Fruit fly (Drosophila melanogaster): Measurements from ENCODE around the gene CG13630.

The CG13630 gene

DNA sequence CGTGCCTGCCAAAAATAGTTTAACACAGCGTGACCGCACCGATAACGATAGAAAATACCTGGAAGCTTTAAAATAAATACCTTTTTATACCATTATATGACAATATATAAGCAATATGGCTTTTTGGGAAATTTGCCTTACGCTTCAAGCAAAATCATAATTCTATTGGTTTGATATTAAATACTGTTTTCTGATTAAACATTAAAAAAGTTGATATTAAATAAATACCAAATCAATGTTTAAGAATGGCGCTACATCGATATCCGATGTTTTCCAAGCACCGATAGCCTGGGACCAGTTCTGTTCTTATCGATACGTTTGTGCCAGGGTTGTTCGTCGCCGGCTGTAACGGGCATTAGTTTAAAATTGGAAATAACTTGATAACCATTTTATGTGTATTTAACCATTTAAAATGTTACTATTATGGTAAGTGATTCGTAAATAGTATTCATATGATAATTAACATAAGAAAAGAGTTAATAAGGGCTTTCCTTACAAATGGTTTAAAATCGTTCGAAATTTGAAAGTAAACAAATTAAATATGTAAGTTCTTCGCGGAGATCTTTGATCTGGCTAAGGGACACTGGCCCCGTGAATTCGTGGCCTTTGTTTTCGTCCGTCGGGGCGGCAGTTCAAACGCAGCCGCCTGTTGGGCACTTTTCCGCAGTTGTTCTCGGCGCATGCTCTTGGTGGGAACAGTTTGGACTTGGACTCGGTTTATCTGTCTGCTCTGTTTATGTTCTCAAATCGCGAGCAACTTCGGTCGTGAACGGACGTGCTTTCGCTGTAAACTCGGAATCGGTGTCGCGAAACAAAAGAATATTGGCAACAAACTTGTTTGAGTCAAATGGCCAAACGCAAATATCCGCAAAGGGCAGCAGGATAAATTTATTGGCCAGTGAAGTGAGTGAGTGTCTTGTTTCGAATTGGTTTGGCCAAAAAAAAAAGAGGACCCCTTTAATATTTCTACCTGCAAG lies at the start of gene CG13630, which contains the start of gene tok:
Gene CG13630, minus strand, starts transcription at position 51 of the 977 bp plus-strand sequence.
Gene tok, plus strand, starts transcription at position 384 of the 977 bp plus-strand sequence.
- TF ChIP-seq psq (GFP tag; optimal IDR thresholded peaks at IDR 0.05) (no peak), Hnf4 (GFP tag; optimal IDR thresholded peaks at IDR 0.05) (peak; percentile 39), HLH106 (tag; optimal IDR thresholded peaks at IDR 0.05) (no peak), rgr (GFP tag; optimal IDR thresholded peaks at IDR 0.05) (peak; percentile 27), woc (GFP tag; optimal IDR thresholded peaks at IDR 0.05) (no peak), foxo (GFP tag; optimal IDR thresholded peaks at IDR 0.05) (no peak), Rel (GFP tag; optimal IDR thresholded peaks at IDR 0.05) (no peak), Rel (tag; optimal IDR thresholded peaks at IDR 0.05) (peak; percentile 13), Dif (GFP tag; optimal IDR thresholded peaks at IDR 0.05; ENCODE audit: partially characterized antibody) (peak; percentile 53), Vsx2 (GFP tag; optimal IDR thresholded peaks at IDR 0.05; ENCODE audit: partially characterized antibody) (peak; percentile 38)

DNA sequence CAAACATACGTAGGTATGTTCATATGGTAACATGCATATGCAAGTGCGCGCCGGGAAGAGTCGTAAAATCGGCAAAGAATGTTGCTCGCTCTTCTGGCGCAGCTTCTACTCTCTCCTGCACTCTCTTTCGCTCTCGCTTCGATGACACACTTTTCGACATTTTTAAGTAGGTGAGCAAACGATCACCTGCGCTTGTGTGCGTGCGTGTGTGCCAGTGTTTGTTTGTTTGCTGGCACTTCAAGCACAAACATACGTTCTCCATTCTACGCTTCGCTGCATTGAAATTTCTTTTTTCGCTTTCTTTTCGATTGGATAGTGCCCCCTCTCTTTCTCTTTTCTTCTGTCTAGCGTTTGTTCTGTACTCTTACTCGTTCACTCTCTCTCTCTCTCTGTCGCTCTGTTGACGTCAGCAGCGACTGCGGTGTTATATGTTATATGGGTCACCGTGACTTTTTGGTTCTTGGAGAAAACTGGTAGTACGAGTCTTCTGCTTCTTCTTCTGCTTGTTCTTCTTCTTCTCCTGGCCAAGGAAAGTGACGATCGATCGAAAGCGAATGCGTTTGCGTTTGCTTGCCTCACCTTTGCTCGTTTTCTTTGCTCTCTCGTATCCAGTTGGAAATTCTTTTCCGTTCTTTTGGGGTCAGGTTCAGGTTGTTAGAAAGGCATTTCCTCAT lies 48.6 kb upstream of the CG13630 start:
- TF ChIP-seq Mio (GFP tag; optimal IDR thresholded peaks at IDR 0.05) = no peak
- TF ChIP-seq psq (GFP tag; optimal IDR thresholded peaks at IDR 0.05) = no peak
- TF ChIP-seq Abd-B (GFP tag; optimal IDR thresholded peaks at IDR 0.05) = no peak
- TF ChIP-seq br (GFP tag; optimal IDR thresholded peaks at IDR 0.05) = no peak
- peak; percentile 64 for TF ChIP-seq Dif (GFP tag; optimal IDR thresholded peaks at IDR 0.05; ENCODE audit: partially characterized antibody)
- TF ChIP-seq OdsH (GFP tag; optimal IDR thresholded peaks at IDR 0.05) = no peak
- TF ChIP-seq dl (GFP tag; optimal IDR thresholded peaks at IDR 0.05; ENCODE audit: insufficient read depth in 1 of 2, partially characterized antibody in 2 of 2) = peak; percentile 61 to 66
- no peak for TF ChIP-seq Myc (optimal IDR thresholded peaks at IDR 0.05)

DNA sequence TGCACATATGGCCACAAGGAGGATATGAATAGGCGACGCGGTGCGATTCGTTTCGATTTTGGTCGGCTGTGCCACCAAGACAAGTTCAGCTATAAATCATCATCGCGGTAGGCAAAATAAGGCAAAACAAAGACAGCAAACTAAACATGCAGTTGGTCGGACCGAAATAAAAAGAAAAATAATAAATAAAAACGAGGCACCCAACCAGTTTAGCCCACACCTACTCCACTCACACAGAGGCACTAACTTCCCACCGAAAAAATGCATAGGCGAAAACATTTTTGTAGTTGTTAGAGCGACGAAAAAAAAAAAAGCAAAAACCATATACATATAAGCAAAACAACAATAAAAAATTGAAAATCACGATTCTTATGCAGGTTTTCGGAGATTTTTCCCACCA lies 47.5 kb upstream of the CG13630 start:
- TF ChIP-seq CG32264 (GFP tag; optimal IDR thresholded peaks at IDR 0.05) = no peak
- TF ChIP-seq Vsx2 (GFP tag; optimal IDR thresholded peaks at IDR 0.05; ENCODE audit: partially characterized antibody) = no peak

DNA sequence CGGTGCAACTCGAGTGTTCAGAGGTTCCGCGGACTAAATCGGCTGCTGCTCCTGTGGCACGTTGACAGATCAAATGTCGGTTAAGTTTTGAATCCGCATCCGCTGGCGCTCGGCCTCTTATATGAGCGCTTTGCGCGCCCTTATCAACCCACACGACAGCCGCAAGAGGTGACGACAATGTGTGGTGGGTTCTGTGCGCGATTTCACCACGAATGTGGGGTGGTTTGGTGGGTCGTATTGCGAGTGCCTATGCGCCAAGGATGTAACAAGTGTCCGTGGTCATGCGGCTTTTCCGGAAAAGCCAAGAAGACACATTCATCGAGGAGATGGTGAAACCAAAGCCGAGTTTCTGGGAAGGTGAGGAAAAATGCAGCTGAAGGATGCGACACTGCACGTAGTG lies 45.8 kb upstream of the CG13630 start, which contains the start of gene AstA:
Gene AstA, minus strand, starts transcription at position 101 of the 400 bp plus-strand sequence.
- TF ChIP-seq Hnf4 (GFP tag; optimal IDR thresholded peaks at IDR 0.05) (no peak), Dfd (GFP tag; optimal IDR thresholded peaks at IDR 0.05) (no peak)

DNA sequence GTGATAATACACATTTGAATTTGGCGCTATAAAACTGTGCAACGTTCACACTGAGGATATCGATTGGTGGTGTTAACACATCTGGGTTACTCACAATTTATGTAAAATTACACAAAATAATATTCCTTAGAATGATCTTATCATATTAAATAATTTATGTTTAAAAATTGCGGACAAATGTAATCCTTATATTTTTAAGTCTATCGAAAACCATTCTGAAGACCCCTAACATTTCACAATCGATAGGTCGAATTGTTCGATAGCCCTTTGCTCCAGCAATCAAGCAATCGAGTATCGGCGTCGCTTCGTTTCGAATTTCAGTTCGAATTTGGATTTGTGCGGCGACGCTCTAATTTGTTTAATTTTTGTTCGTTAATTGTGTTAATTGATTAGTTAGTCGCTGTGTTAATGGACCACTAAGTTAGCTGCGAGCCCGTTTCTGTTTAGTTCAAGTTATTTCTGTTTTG lies 34.4 kb upstream of the CG13630 start, which contains the start of gene asp:
Gene asp, plus strand, starts transcription at position 289 of the 467 bp plus-strand sequence.
- TF ChIP-seq GATAd (GFP tag; optimal IDR thresholded peaks at IDR 0.05) = peak; percentile 72
- TF ChIP-seq sv (GFP tag; optimal IDR thresholded peaks at IDR 0.05) = peak; percentile 19
- no peak for TF ChIP-seq Hr83 (GFP tag; optimal IDR thresholded peaks at IDR 0.05; ENCODE audit: poor library complexity, severe bottlenecking)

DNA sequence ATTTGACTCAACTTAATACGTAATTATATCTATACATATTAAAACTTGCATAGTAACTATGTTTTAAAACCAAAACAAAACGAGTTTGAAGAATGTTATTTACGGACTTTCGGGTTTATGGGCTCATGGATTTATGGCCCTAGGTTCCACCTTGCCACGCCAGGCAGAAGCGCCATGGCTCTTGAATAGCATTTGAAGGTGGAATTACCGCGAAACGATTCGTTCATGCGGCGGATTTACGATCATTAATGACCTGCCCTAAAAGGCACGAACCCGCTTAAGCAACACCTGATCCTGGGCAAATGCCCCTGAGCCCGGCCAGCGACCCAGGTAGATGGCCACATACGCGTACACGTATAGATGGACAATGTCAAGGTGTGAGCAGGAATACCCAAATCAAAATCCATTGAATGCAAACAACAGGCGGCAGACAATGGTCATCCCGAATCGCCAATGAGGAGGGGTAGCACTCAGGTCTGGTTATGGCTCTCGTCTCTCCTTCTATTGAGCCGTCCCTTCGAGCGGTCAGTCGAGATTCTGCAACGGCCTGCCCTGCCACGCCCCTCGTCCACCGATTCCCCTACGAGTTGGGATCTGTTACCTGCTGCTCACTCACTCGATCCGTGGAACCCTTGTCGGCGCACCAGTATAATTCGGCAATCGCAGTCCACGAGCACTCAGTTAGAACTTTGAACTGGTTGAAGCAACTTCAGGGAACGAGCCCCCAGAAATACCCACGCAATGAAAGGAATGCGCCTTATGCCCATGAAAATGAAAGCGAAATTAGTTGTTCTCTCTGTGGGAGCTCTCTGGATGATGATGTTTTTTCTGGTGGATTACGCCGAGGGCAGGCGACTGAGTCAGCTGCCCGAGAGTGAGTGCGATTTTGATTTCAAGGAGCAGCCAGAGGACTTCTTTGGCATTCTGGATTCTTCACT lies 30.2 kb upstream of the CG13630 start, which contains the start of gene tld:
Gene tld, plus strand, starts transcription at position 677 of the 938 bp plus-strand sequence.
- TF ChIP-seq Vsx2 (GFP tag; optimal IDR thresholded peaks at IDR 0.05; ENCODE audit: partially characterized antibody) (peak; percentile 21), foxo (GFP tag; optimal IDR thresholded peaks at IDR 0.05) (no peak)

DNA sequence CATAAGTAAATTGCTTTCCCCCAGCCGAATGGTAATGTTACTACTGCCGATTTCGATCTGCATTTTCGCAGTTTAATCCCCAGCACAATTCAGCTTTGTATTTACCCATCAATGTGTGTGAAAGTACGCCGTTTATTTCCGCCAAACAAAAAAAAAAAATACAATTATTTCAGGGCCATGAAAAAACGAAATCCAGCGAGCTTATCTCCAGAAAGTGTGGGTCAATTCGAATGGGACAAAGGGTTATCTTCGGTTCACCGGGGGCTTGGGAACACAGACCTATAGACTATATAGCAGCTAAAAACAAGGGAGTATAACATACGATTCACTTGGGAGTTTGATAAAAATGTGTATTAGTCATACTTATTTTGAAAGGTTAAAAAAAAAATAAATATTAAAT lies 7.9 kb upstream of the CG13630 start:
- no peak for TF ChIP-seq OdsH (GFP tag; optimal IDR thresholded peaks at IDR 0.05)
- no peak for TF ChIP-seq usp (GFP tag; optimal IDR thresholded peaks at IDR 0.05)
- TF ChIP-seq Dif (GFP tag; optimal IDR thresholded peaks at IDR 0.05; ENCODE audit: partially characterized antibody) = no peak
- TF ChIP-seq sv (GFP tag; optimal IDR thresholded peaks at IDR 0.05) = no peak
- no peak for TF ChIP-seq Mio (GFP tag; optimal IDR thresholded peaks at IDR 0.05)
- no peak for TF ChIP-seq brk (GFP tag; optimal IDR thresholded peaks at IDR 0.05)

Data from whole organism, wandering third instar larva.